Worm (Caenorhabditis elegans) whole organism, L2 larva: Measurements from ENCODE around the gene T26C5.3.

Experiments used
- C34F6.9 ChIP-seq: fragments of 150-350 bp; optimal IDR thresholded peaks from 2 replicates; lab custom pipeline; 2014; ENCODE audit warnings: missing biosample characterization, missing genetic modification characterization
- F13H6.1 ChIP-seq: sonication (generic microtip); optimal IDR thresholded peaks from 2 replicates; lab custom pipeline; 2016; ENCODE audit warnings: missing genetic modification characterization, missing compliant biosample characterization
- R02D3.7 ChIP-seq: fragments of 150-350 bp; optimal IDR thresholded peaks from 2 replicates; lab custom pipeline; 2014; ENCODE audit warnings: missing biosample characterization, missing genetic modification characterization
- Y55F3AM.14 ChIP-seq: fragments of 200-800 bp; sonication (Bioruptor generic); optimal IDR thresholded peaks from 2 replicates; lab custom pipeline; 2018; ENCODE audit warnings: mild to moderate bottlenecking, missing genetic modification characterization, missing compliant biosample characterization
- ZK546.5 ChIP-seq: sonication (generic microtip); optimal IDR thresholded peaks from 2 replicates; lab custom pipeline; 2017; ENCODE audit warnings: missing biosample characterization, missing genetic modification characterization
- alr-1 ChIP-seq: fragments of 150-350 bp; optimal IDR thresholded peaks from 2 replicates; lab custom pipeline; 2014; ENCODE audit warnings: missing biosample characterization, missing genetic modification characterization
- aly-2 ChIP-seq: fragments of 150-350 bp; optimal IDR thresholded peaks from 2 replicates; lab custom pipeline; 2014; ENCODE audit warnings: missing biosample characterization, missing genetic modification characterization
- ama-1 ChIP-seq: fragments of 150-350 bp; optimal IDR thresholded peaks from 2 replicates; lab custom pipeline; 2018; ENCODE audit warnings: inconsistent platforms
- blmp-1 ChIP-seq: sonication (generic microtip); optimal IDR thresholded peaks from 2 replicates; lab custom pipeline; 2017; ENCODE audit warnings: missing genetic modification characterization, mild to moderate bottlenecking, missing compliant biosample characterization, antibody characterized with exemption, moderate library complexity; ENCODE audit not compliant: insufficient read depth
- ceh-16 ChIP-seq: fragments of 150-350 bp; optimal IDR thresholded peaks from 2 replicates; lab custom pipeline; 2014; ENCODE audit warnings: missing biosample characterization, missing genetic modification characterization
- crh-2 ChIP-seq: sonication (generic microtip); optimal IDR thresholded peaks from 2 replicates; lab custom pipeline; 2017; ENCODE audit warnings: missing biosample characterization, missing genetic modification characterization
- dmd-4 ChIP-seq: sonication (generic microtip); optimal IDR thresholded peaks from 2 replicates; lab custom pipeline; 2017; ENCODE audit warnings: missing biosample characterization, missing genetic modification characterization
- egl-27 ChIP-seq: sonication (generic microtip); optimal IDR thresholded peaks from 3 replicates; lab custom pipeline; 2017; ENCODE audit warnings: missing biosample characterization, missing genetic modification reagents, missing genetic modification characterization
- elt-1 ChIP-seq: fragments of 150-350 bp; optimal IDR thresholded peaks from 2 replicates; lab custom pipeline; 2014; ENCODE audit warnings: missing biosample characterization, missing genetic modification characterization
- elt-3 ChIP-seq: sonication (generic microtip); optimal IDR thresholded peaks from 2 replicates; lab custom pipeline; 2017; ENCODE audit warnings: missing biosample characterization, missing genetic modification characterization
- fos-1 ChIP-seq: fragments of 150-350 bp; optimal IDR thresholded peaks from 2 replicates; lab custom pipeline; 2014; ENCODE audit warnings: missing biosample characterization, missing genetic modification characterization
- gmeb-1 ChIP-seq: fragments of 150-350 bp; optimal IDR thresholded peaks from 2 replicates; lab custom pipeline; 2014; ENCODE audit warnings: missing biosample characterization, missing genetic modification characterization
- lin-11 ChIP-seq: fragments of 150-350 bp; sonication (generic microtip); optimal IDR thresholded peaks from 2 replicates; lab custom pipeline; 2014; ENCODE audit warnings: missing biosample characterization, missing genetic modification characterization, inconsistent platforms, mixed read lengths
- lin-13 ChIP-seq: fragments of 150-350 bp; optimal IDR thresholded peaks from 2 replicates; lab custom pipeline; 2014; ENCODE audit warnings: missing biosample characterization, missing genetic modification reagents, missing genetic modification characterization
- lin-39 ChIP-seq: fragments of 150-350 bp; optimal IDR thresholded peaks from 2 replicates; lab custom pipeline; 2014; ENCODE audit warnings: missing biosample characterization, missing genetic modification reagents, missing genetic modification characterization
- lsy-2 ChIP-seq, 2 experiments: fragments of 150-350 bp in 1 of 2; sonication (generic microtip) in 1 of 2; optimal IDR thresholded peaks; 2 replicates each; lab custom pipeline; 2014 to 2017; ENCODE audit warnings: missing biosample characterization in 2 of 2, missing genetic modification characterization in 2 of 2
- mab-5 ChIP-seq: fragments of 150-350 bp; optimal IDR thresholded peaks from 2 replicates; lab custom pipeline; 2014; ENCODE audit warnings: missing biosample characterization, missing genetic modification characterization
- mbf-1 ChIP-seq: sonication (generic microtip); optimal IDR thresholded peaks from 2 replicates; lab custom pipeline; 2017; ENCODE audit warnings: missing biosample characterization, missing genetic modification characterization
- mdl-1 ChIP-seq, 2 experiments: fragments of 150-350 bp in 1 of 2; sonication (generic microtip) in 1 of 2; optimal IDR thresholded peaks; 2 replicates each; lab custom pipeline; 2017; ENCODE audit warnings: missing biosample characterization in 2 of 2, missing genetic modification characterization in 2 of 2
- nhr-10 ChIP-seq: sonication (generic microtip); optimal IDR thresholded peaks from 2 replicates; lab custom pipeline; 2017; ENCODE audit warnings: missing biosample characterization, missing genetic modification characterization
- nhr-12 ChIP-seq: fragments of 150-350 bp; optimal IDR thresholded peaks from 2 replicates; lab custom pipeline; 2014; ENCODE audit warnings: missing biosample characterization, missing genetic modification characterization
- nhr-129 ChIP-seq: fragments of 150-350 bp; optimal IDR thresholded peaks from 2 replicates; lab custom pipeline; 2014; ENCODE audit warnings: missing biosample characterization, missing genetic modification characterization
- nhr-23 ChIP-seq: fragments of 150-350 bp; optimal IDR thresholded peaks from 2 replicates; lab custom pipeline; 2014; ENCODE audit warnings: missing biosample characterization, missing genetic modification reagents, missing genetic modification characterization
- nhr-237 ChIP-seq: fragments of 150-350 bp; optimal IDR thresholded peaks from 2 replicates; lab custom pipeline; 2014; ENCODE audit warnings: missing biosample characterization, missing genetic modification characterization
- nhr-25 ChIP-seq: fragments of 150-350 bp; sonication (generic microtip); optimal IDR thresholded peaks from 3 replicates; lab custom pipeline; 2014; ENCODE audit warnings: missing biosample characterization, missing genetic modification characterization
- nhr-6 ChIP-seq: fragments of 150-350 bp; optimal IDR thresholded peaks from 2 replicates; lab custom pipeline; 2014; ENCODE audit warnings: missing biosample characterization, missing genetic modification characterization
- nhr-77 ChIP-seq: fragments of 150-350 bp; optimal IDR thresholded peaks from 2 replicates; lab custom pipeline; 2014; ENCODE audit warnings: missing biosample characterization, missing genetic modification characterization
- peb-1 ChIP-seq: fragments of 150-350 bp; optimal IDR thresholded peaks from 2 replicates; lab custom pipeline; 2014; ENCODE audit warnings: missing biosample characterization, missing genetic modification characterization
- sem-4 ChIP-seq: fragments of 150-350 bp; optimal IDR thresholded peaks from 2 replicates; lab custom pipeline; 2014; ENCODE audit warnings: missing biosample characterization, missing genetic modification reagents, missing genetic modification characterization
- skn-1 ChIP-seq: sonication (generic microtip); optimal IDR thresholded peaks from 2 replicates; lab custom pipeline; 2017; ENCODE audit warnings: missing biosample characterization, missing genetic modification characterization
- sma-3 ChIP-seq: sonication (generic microtip); optimal IDR thresholded peaks from 2 replicates; lab custom pipeline; 2016; ENCODE audit warnings: missing genetic modification reagents, missing genetic modification characterization, missing compliant biosample characterization
- sma-9 ChIP-seq, 2 experiments: fragments of 150-350 bp in 1 of 2; sonication (generic microtip) in 1 of 2; optimal IDR thresholded peaks; 2 replicates each; lab custom pipeline; 2014 to 2016; ENCODE audit warnings: missing genetic modification characterization in 2 of 2, mild to moderate bottlenecking in 1 of 2, missing biosample characterization in 1 of 2, missing compliant biosample characterization in 1 of 2, missing genetic modification reagents in 1 of 2, moderate library complexity in 1 of 2
- snpc-4 ChIP-seq: fragments of 150-350 bp; optimal IDR thresholded peaks from 2 replicates; lab custom pipeline; 2014; ENCODE audit warnings: missing biosample characterization, missing genetic modification characterization
- unc-39 ChIP-seq: fragments of 150-350 bp; optimal IDR thresholded peaks from 2 replicates; lab custom pipeline; 2014; ENCODE audit warnings: missing biosample characterization, missing genetic modification characterization
- unc-55 ChIP-seq: fragments of 150-350 bp; sonication (generic microtip); optimal IDR thresholded peaks from 3 replicates; lab custom pipeline; 2014; ENCODE audit warnings: missing biosample characterization, missing genetic modification reagents, missing genetic modification characterization
- ztf-1 ChIP-seq: fragments of 200-800 bp; sonication (Bioruptor generic); conservative IDR thresholded peaks from 2 replicates; pipeline ENCODE4 v1.3.6; 2022; ENCODE audit warnings: missing genetic modification characterization, missing compliant biosample characterization
- ztf-11 ChIP-seq: sonication (generic microtip); optimal IDR thresholded peaks from 2 replicates; lab custom pipeline; 2017; ENCODE audit warnings: missing biosample characterization, missing genetic modification characterization
- ztf-4 ChIP-seq: fragments of 150-350 bp; optimal IDR thresholded peaks from 2 replicates; lab custom pipeline; 2014; ENCODE audit warnings: missing biosample characterization, missing genetic modification characterization

The T26C5.3 gene

ce11 chrII:9261403-9261802 lies 25.0 kb downstream of the T26C5.3 start:
- TF ChIP-seq nhr-237 (tag; lab: Kevin White, UChicago): no peak
- TF ChIP-seq C34F6.9 (tag; lab: Kevin White, UChicago): no peak
- TF ChIP-seq sem-4 (tag; lab: Kevin White, UChicago): no peak
- TF ChIP-seq snpc-4 (tag; lab: Kevin White, UChicago): no peak
- no peak for TF ChIP-seq nhr-12
- no peak for TF ChIP-seq dmd-4 (tag; lab: Kevin White, UChicago)
- TF ChIP-seq sma-3 (GFP tag; lab: Kevin White, UChicago): no peak
- TF ChIP-seq elt-1 (tag; lab: Kevin White, UChicago): no peak

- no peak for TF ChIP-seq egl-27 (tag; lab: Kevin White, UChicago)
- no peak for TF ChIP-seq ZK546.5 (tag; lab: Kevin White, UChicago)
- peak; percentile 53 for TF ChIP-seq nhr-129 (tag; lab: Kevin White, UChicago)
- no peak for TF ChIP-seq nhr-23 (tag; lab: Kevin White, UChicago)
- TF ChIP-seq elt-3 (tag; lab: Kevin White, UChicago): no peak
- peak; percentile 2 for TF ChIP-seq fos-1 (tag; lab: Kevin White, UChicago)
- TF ChIP-seq aly-2: no peak
- TF ChIP-seq lsy-2 (tag; optimal IDR thresholded peaks at IDR 0.05; lab: Kevin White, UChicago): peak in 1 of 2 experiments; percentile 36
- TF ChIP-seq unc-55 (GFP tag; lab: Kevin White, UChicago): no peak
- no peak for TF ChIP-seq ceh-16
- no peak for TF ChIP-seq nhr-10
- TF ChIP-seq crh-2 (tag; lab: Kevin White, UChicago): no peak
- no peak for TF ChIP-seq nhr-6
- TF ChIP-seq sma-3 (GFP tag; lab: Kevin White, UChicago): no peak
- TF ChIP-seq elt-1 (tag; lab: Kevin White, UChicago): no peak
- TF ChIP-seq nhr-25 (tag; lab: Kevin White, UChicago): peak; percentile 31
- TF ChIP-seq alr-1: no peak
- TF ChIP-seq skn-1 (tag; lab: Kevin White, UChicago): no peak
- no peak for TF ChIP-seq mab-5 (tag; lab: Kevin White, UChicago)
- TF ChIP-seq Y55F3AM.14: no peak
- no peak for TF ChIP-seq mdl-1 (tag; optimal IDR thresholded peaks at IDR 0.05; lab: Kevin White, UChicago)
- no peak for TF ChIP-seq R02D3.7 (tag; lab: Kevin White, UChicago)
- TF ChIP-seq nhr-77 (tag; lab: Kevin White, UChicago): no peak
- TF ChIP-seq dmd-4 (tag; lab: Kevin White, UChicago): no peak
- no peak for TF ChIP-seq ztf-1 (GFP tag; lab: Robert Waterston, UW)
- no peak for TF ChIP-seq gmeb-1 (tag; lab: Kevin White, UChicago)
- TF ChIP-seq sem-4 (tag; lab: Kevin White, UChicago): no peak
- TF ChIP-seq C34F6.9 (tag; lab: Kevin White, UChicago): peak; percentile 17
- no peak for TF ChIP-seq blmp-1 (tag; lab: Kevin White, UChicago)
- TF ChIP-seq snpc-4 (tag; lab: Kevin White, UChicago): no peak
- no peak for TF ChIP-seq lin-39
- peak; percentile 68 for TF ChIP-seq F13H6.1
- TF ChIP-seq nhr-237 (tag; lab: Kevin White, UChicago): no peak
- TF ChIP-seq nhr-12: no peak
- no peak for TF ChIP-seq peb-1 (tag; lab: Kevin White, UChicago)
- TF ChIP-seq unc-39: no peak
- no peak for TF ChIP-seq lin-13 (GFP tag; lab: Kevin White, UChicago)
- TF ChIP-seq sma-9 (GFP tag; optimal IDR thresholded peaks at IDR 0.05; lab: Kevin White, UChicago): peak; percentile 82
- TF ChIP-seq sma-9 (tag; optimal IDR thresholded peaks at IDR 0.05; lab: Kevin White, UChicago): no peak
- TF ChIP-seq mbf-1 (tag; lab: Kevin White, UChicago): no peak
- TF ChIP-seq ztf-11 (tag; lab: Kevin White, UChicago): no peak
- TF ChIP-seq lin-11: no peak
- peak; percentile 17 for TF ChIP-seq ama-1 (lab: Kevin White, UChicago)
- TF ChIP-seq ztf-4 (tag; lab: Kevin White, UChicago): no peak
Observed at ce11 chrII:9261931-9262562, 25.7 kb downstream of the T26C5.3 start, which contains the start of gene aqp-2. aqp-2 (minus strand) TSS chrII:9261981.
